Fruit fly (Drosophila melanogaster) whole organism, embryonic: ENCODE measurements around the gene CG34049.

ENCODE experiments used
- CG15011 ChIP-seq: fragments of 200-800 bp; sonication (Bioruptor generic); optimal IDR thresholded peaks from 3 replicates; lab custom pipeline; 2018; ENCODE audit warnings: missing biosample characterization, mild to moderate bottlenecking, missing genetic modification characterization
- CG17361 ChIP-seq: fragments of 200-800 bp; sonication (Bioruptor generic); IDR thresholded peaks from 3 replicates; pipeline ENCODE4 v1.3.6; 2022; ENCODE audit warnings: missing biosample characterization, missing genetic modification characterization
- CG18011 ChIP-seq: fragments of 200-800 bp; sonication (Bioruptor generic); optimal IDR thresholded peaks from 2 replicates; lab custom pipeline; 2017; ENCODE audit warnings: missing biosample characterization, missing genetic modification characterization, mild to moderate bottlenecking, moderate library complexity, missing genotype
- CG2889 ChIP-seq: fragments of 200-800 bp; sonication (Bioruptor generic); IDR thresholded peaks from 3 replicates; pipeline ENCODE4 v1.3.6; 2022; ENCODE audit warnings: missing biosample characterization, missing genetic modification characterization
- CG31441 ChIP-seq: fragments of 200-800 bp; sonication (Bioruptor generic); IDR thresholded peaks from 2 replicates; pipeline ENCODE4 v1.3.6; 2022; ENCODE audit warnings: missing biosample characterization, missing genetic modification characterization
- CTCF ChIP-seq: fragments of 200-800 bp; sonication (Bioruptor generic); optimal IDR thresholded peaks from 2 replicates; lab custom pipeline; 2017; ENCODE audit warnings: missing biosample characterization, mild to moderate bottlenecking, missing genetic modification characterization, moderate library complexity
- Rx ChIP-seq: fragments of 200-800 bp; sonication (Bioruptor generic); IDR thresholded peaks from 2 replicates; pipeline ENCODE4 v1.3.6; 2022; ENCODE audit warnings: missing biosample characterization, missing genetic modification characterization
- ac ChIP-seq: fragments of 200-800 bp; sonication (Bioruptor generic); optimal IDR thresholded peaks from 3 replicates; lab custom pipeline; 2017; ENCODE audit warnings: missing biosample characterization, mild to moderate bottlenecking, missing genetic modification characterization
- disco-r ChIP-seq: fragments of 200-800 bp; sonication (Bioruptor generic); optimal IDR thresholded peaks from 2 replicates; lab custom pipeline; 2016; ENCODE audit warnings: missing biosample characterization, missing genetic modification characterization
- en ChIP-seq: fragments of 200-800 bp; sonication (Bioruptor generic); optimal IDR thresholded peaks from 2 replicates; lab custom pipeline; 2016; ENCODE audit warnings: missing biosample characterization, missing genetic modification characterization
- fd102C ChIP-seq: fragments of 200-800 bp; sonication (Bioruptor generic); optimal IDR thresholded peaks from 2 replicates; lab custom pipeline; 2018; ENCODE audit warnings: missing biosample characterization, mild to moderate bottlenecking, missing genetic modification characterization, moderate library complexity
- jumu ChIP-seq: fragments of 200-800 bp; sonication (Bioruptor generic); optimal IDR thresholded peaks from 3 replicates; lab custom pipeline; 2016; ENCODE audit warnings: missing biosample characterization, missing genetic modification characterization

DNA sequence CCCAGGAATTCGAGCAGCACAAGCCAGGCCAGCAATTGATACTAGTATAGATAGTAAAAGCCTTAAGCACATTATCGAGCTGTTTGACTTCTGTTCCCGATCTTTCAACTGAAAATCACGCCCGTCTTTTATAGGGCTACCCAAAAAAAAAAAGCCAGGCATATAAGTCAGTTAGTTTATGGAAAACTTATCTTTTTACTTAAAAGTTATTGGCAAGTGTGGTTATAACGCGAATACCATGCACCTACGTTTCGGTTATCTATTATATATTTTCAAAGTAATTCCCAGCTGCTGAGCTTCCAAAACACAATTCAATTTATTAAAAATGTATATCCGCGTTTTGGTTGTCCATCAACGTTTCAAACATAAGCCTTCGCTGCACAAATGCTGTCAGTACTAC, 21.7 kb upstream of the CG34049 start, which contains the start of gene CG31681:
- TF ChIP-seq Rx (no peak), ac (no peak), CG15011 (no peak), disco-r (GFP tag; lab: Kevin White, UChicago) (no peak), jumu (no peak), CG31441 (GFP tag; lab: Robert Waterston, UW) (no peak), fd102C (GFP tag; lab: Kevin White, UChicago) (no peak), CG17361 (GFP tag; lab: Robert Waterston, UW) (no peak), CG2889 (GFP tag; lab: Robert Waterston, UW) (no peak), en (GFP tag; lab: Kevin White, UChicago) (no peak), CG18011 (no peak), CTCF (GFP tag; lab: Kevin White, UChicago) (no peak)
